Worm (Caenorhabditis elegans): Measurements from ENCODE around the gene zig-5.

- TF ChIP-seq ceh-6 (GFP tag; optimal IDR thresholded peaks at IDR 0.05) (no peak), ceh-9 (tag; optimal IDR thresholded peaks at IDR 0.05) (no peak), madf-2 (tag; optimal IDR thresholded peaks at IDR 0.05) (no peak), ceh-34 (tag; optimal IDR thresholded peaks at IDR 0.05) (no peak), unc-42 (tag; optimal IDR thresholded peaks at IDR 0.05) (no peak), unc-55 (GFP tag; optimal IDR thresholded peaks at IDR 0.05) (no peak), F13H6.1 (tag; optimal IDR thresholded peaks at IDR 0.05) (no peak), pha-4 (tag; optimal IDR thresholded peaks at IDR 0.05) (no peak), elt-2 (tag; optimal IDR thresholded peaks at IDR 0.05) (no peak), fkh-10 (GFP tag; optimal IDR thresholded peaks at IDR 0.05) (no peak)
Observed at ce11 chrIII:11002808-11003207, 49.5 kb upstream of the zig-5 start.

Measured in whole organism, late embryonic.